Fruit fly (Drosophila melanogaster): ENCODE measurements around the gene CG33658.

The CG33658 gene

DNA sequence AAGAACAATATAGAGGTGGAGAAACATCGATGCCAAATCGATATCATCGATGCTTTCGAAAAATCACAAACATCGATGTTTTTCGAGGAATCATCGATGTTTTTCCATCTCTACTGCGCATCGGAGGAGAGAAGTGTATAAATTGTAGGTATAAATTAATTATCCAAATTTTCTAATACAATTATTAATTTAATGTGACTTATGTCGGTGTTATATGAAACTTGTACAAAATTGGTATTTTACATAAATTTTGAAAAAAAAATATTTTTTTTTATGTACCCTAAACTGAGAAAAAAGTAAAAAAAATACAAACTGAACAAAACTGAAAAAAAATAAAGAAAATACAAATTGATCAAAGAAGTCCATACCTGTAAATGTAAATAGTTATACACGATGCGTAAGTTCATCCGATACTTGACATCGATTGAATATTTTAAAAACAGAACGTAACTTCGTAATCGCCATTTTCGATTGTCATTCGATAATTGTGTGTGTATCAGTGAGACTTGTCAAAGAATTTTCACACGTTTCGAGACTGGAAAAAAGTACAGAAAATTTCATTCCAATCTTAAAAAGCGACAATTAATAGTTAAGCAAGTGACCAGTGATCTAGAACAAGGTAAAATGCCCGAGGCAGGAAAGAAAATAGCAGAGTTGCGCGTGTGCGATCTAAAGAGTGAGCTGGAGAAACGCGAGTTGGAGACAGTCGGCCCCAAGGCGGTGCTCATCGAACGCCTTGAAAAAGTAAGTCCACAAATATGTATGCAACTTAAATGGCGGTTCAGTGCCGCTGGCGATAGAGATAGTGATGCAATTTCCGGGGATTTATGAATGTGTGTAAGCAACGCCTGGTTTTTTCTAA lies 23.7 kb downstream of the CG33658 start, which contains the start of the genes CG5808 and Saf-B (continued):
- TF ChIP-seq knrl (GFP tag; IDR thresholded peaks at IDR 0.05; ENCODE audit: partially characterized antibody) (peak; percentile 83; the same call in 2 of the 3 replicates), CG10565 (GFP tag; optimal IDR thresholded peaks at IDR 0.05) (no peak), zen2 (GFP tag; IDR thresholded peaks at IDR 0.05; ENCODE audit: partially characterized antibody) (peak; percentile 69), Xbp1 (GFP tag; optimal IDR thresholded peaks at IDR 0.05) (peak; percentile 39), CG9609 (GFP tag; optimal IDR thresholded peaks at IDR 0.05) (no peak), org-1 (GFP tag; optimal IDR thresholded peaks at IDR 0.05) (no peak), da (GFP tag; optimal IDR thresholded peaks at IDR 0.05) (no peak), mirr (GFP tag; optimal IDR thresholded peaks at IDR 0.05) (no peak), HLH3B (GFP tag; IDR thresholded peaks at IDR 0.05) (peak; percentile 31; the same call in 1 of the 2 replicates), Hr39 (optimal IDR thresholded peaks at IDR 0.05) (no peak), pan (optimal IDR thresholded peaks at IDR 0.05) (no peak), pan (GFP tag; optimal IDR thresholded peaks at IDR 0.05 in 1 of 2, IDR thresholded peaks at IDR 0.05 in 1 of 2) (peak in 1 of 2 experiments; percentile 63), Hand (GFP tag; optimal IDR thresholded peaks at IDR 0.05) (no peak), BtbVII (GFP tag; optimal IDR thresholded peaks at IDR 0.05) (no peak), fd102C (GFP tag; optimal IDR thresholded peaks at IDR 0.05) (no peak), dimm (GFP tag; IDR thresholded peaks at IDR 0.05) (no peak), esg (GFP tag; conservative IDR thresholded peaks at IDR 0.05) (peak; percentile 33; the same call in 1 of the 2 replicates), Bteb2 (GFP tag; optimal IDR thresholded peaks at IDR 0.05) (no peak), corto (GFP tag; optimal IDR thresholded peaks at IDR 0.05) (no peak), Sry-δ (GFP tag; optimal IDR thresholded peaks at IDR 0.05) (peak; percentile 86), CG3065 (GFP tag; optimal IDR thresholded peaks at IDR 0.05) (no peak), CG4282 (GFP tag; optimal IDR thresholded peaks at IDR 0.05) (no peak), CG11398 (GFP tag; optimal IDR thresholded peaks at IDR 0.05) (no peak), chn (GFP tag; optimal IDR thresholded peaks at IDR 0.05) (no peak), CG1647 (GFP tag; optimal IDR thresholded peaks at IDR 0.05) (no peak), trh (GFP tag; optimal IDR thresholded peaks at IDR 0.05) (no peak), grau (tag; optimal IDR thresholded peaks at IDR 0.05) (no peak), CG17385 (GFP tag; optimal IDR thresholded peaks at IDR 0.05) (no peak), CkIIα-i1 (GFP tag; IDR thresholded peaks at IDR 0.05) (peak; percentile 72), stwl (tag; optimal IDR thresholded peaks at IDR 0.05) (no peak), tio (GFP tag; optimal IDR thresholded peaks at IDR 0.05) (no peak), BEAF-32 (GFP tag; optimal IDR thresholded peaks at IDR 0.05) (peak; percentile 87), Chrac-16 (GFP tag; optimal IDR thresholded peaks at IDR 0.05) (peak; percentile 4), CG3847 (GFP tag; IDR thresholded peaks at IDR 0.05) (peak; percentile 41; the same call in 1 of the 2 replicates), CG1024 (GFP tag; IDR thresholded peaks at IDR 0.05) (no peak), CG3281 (GFP tag; optimal IDR thresholded peaks at IDR 0.05) (no peak), Rx (GFP tag; IDR thresholded peaks at IDR 0.05) (no peak), E2f1 (GFP tag; IDR thresholded peaks at IDR 0.05) (peak; percentile 59), sc (optimal IDR thresholded peaks at IDR 0.05) (no peak), sc (GFP tag; optimal IDR thresholded peaks at IDR 0.05) (no peak), croc (GFP tag; conservative IDR thresholded peaks at IDR 0.05) (no peak), CG11695 (GFP tag; IDR thresholded peaks at IDR 0.05) (0 out of 3 replicates have a peak, but pooled peaks have one; percentile 28), CG12155 (GFP tag; optimal IDR thresholded peaks at IDR 0.05) (peak; percentile 44), toy (GFP tag; IDR thresholded peaks at IDR 0.05) (no peak), Hr3 (GFP tag; optimal IDR thresholded peaks at IDR 0.05) (no peak), exex (tag; optimal IDR thresholded peaks at IDR 0.05) (no peak), caup (GFP tag; optimal IDR thresholded peaks at IDR 0.05; ENCODE audit: severe bottlenecking) (no peak), Dek (tag; optimal IDR thresholded peaks at IDR 0.05) (peak; percentile 33), CG2199 (GFP tag; IDR thresholded peaks at IDR 0.05) (no peak), ase (GFP tag; IDR thresholded peaks at IDR 0.05) (no peak)
